Worm (Caenorhabditis elegans): ENCODE data around the gene C16D2.3.

DNA sequence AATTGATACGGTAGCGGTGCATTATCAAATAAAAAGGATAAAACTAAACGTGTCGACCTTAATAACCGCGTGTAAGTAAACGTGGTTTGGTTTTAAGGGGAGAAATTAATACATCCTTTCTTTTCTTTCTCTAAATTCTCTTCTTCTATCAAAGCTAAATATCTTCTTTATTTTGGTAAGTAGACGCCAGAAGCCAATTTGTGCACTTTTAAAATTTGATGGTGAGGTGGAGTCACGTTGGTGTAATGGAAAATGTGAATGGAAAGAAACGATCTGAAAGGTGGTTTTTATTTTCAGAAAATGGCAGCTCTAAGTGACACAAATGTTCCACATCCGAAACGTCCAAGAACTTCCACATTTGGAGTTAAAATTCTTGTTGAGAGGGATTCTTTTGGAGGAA is 37.1 kb upstream of the C16D2.3 start, which contains the start of gene T24H10.5:
- TF ChIP-seq ref-1 (GFP tag; conservative IDR thresholded peaks at IDR 0.05) (no peak), klf-2 (GFP tag; conservative IDR thresholded peaks at IDR 0.05) (no peak), ztf-29 (GFP tag; IDR thresholded peaks at IDR 0.05) (no peak), cog-1 (tag; optimal IDR thresholded peaks at IDR 0.05) (no peak), tab-1 (GFP tag; IDR thresholded peaks at IDR 0.05) (no peak), T22C8.4 (GFP tag; IDR thresholded peaks at IDR 0.05) (no peak), ztf-23 (GFP tag; IDR thresholded peaks at IDR 0.05) (no peak), med-1 (GFP tag; optimal IDR thresholded peaks at IDR 0.05; ENCODE audit: insufficient read depth) (no peak), flt-1 (GFP tag; IDR thresholded peaks at IDR 0.05) (no peak)
